Worm (Caenorhabditis elegans) whole organism, L4/young adult: ENCODE results near the gene Y73C8C.8.

ENCODE experiments used
- W03F9.2 ChIP-seq: fragments of 150-350 bp; optimal IDR thresholded peaks from 2 replicates; lab custom pipeline; 2014; ENCODE audit warnings: missing biosample characterization, missing genetic modification characterization
- dao-5 ChIP-seq: sonication (generic microtip); optimal IDR thresholded peaks from 2 replicates; lab custom pipeline; 2016; ENCODE audit warnings: missing genotype, missing genetic modification characterization, moderate library complexity, missing compliant biosample characterization
- him-1 ChIP-seq: sonication (generic microtip); optimal IDR thresholded peaks from 2 replicates; lab custom pipeline; 2016; ENCODE audit warnings: missing genotype, missing genetic modification reagents, missing genetic modification characterization, missing compliant biosample characterization

Gene Y73C8C.8

DNA sequence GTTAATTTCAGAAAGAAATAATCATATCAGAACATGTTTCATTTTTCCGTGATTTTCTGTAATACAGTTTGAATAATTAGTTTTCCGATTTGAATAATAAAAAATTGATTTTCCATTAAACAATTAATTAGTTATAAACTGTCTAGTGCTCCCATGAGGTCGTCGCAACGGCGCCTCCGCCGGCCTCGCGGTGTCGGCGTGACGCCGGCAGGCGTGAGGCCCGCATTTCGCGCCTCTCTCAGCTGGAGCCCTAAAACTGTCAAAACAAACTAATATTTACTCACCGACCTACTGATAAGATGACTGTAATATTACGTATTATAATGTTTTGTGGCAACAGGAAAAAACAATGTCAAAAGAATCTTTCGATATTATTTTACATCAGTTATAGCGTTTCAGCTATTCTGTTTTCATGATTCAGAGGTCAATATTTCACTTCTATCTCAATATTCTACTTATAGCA, 19.7 kb upstream of the Y73C8C.8 start, which contains the start of gene F02C9.2:
Gene F02C9.2, plus strand, starts transcription at position 413 of the 463 bp plus-strand sequence.
- no peak for TF ChIP-seq dao-5 (tag; lab: Kevin White, UChicago)
- no peak for TF ChIP-seq W03F9.2 (tag; lab: Kevin White, UChicago)
- no peak for TF ChIP-seq him-1 (tag; lab: Kevin White, UChicago)

ce11 chrV:3132116-3132515, 18.5 kb upstream of the Y73C8C.8 start:
- no peak for TF ChIP-seq dao-5 (tag; lab: Kevin White, UChicago)
- no peak for TF ChIP-seq W03F9.2 (tag; lab: Kevin White, UChicago)
- TF ChIP-seq him-1 (tag; lab: Kevin White, UChicago): no peak

DNA sequence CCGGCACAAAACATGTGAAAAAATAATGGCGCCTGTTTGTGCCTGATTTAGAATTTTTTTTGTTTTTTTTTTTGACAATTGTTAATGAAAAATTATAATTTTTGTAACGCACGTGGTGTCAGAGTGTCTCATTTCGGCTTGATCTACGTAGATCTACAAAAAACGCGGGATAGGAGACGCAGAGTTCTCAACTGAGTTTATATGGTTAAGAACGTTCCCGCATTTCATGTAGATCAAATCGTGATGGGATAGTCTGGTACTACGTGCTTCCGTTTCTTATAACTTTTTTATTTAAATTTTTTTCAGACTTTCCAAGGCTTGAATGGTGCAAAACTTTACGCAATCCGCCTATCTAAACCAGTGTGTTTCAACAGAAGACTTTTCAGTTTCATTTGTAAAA, 15.2 kb upstream of the Y73C8C.8 start, which contains the start of gene tat-6:
Gene tat-6, plus strand, starts transcription at position 301 of the 400 bp plus-strand sequence.
- no peak for TF ChIP-seq W03F9.2 (tag; lab: Kevin White, UChicago)
- TF ChIP-seq dao-5 (tag; lab: Kevin White, UChicago): no peak

- TF ChIP-seq W03F9.2 (tag; lab: Kevin White, UChicago) (no peak), him-1 (tag; lab: Kevin White, UChicago) (no peak), dao-5 (tag; lab: Kevin White, UChicago) (no peak)
Observed at ce11 chrV:3127670-3128069, 14.0 kb upstream of the Y73C8C.8 start, which contains the start of gene Y73C8C.10. Gene Y73C8C.10 (minus strand): TSS chrV:3127770.

DNA sequence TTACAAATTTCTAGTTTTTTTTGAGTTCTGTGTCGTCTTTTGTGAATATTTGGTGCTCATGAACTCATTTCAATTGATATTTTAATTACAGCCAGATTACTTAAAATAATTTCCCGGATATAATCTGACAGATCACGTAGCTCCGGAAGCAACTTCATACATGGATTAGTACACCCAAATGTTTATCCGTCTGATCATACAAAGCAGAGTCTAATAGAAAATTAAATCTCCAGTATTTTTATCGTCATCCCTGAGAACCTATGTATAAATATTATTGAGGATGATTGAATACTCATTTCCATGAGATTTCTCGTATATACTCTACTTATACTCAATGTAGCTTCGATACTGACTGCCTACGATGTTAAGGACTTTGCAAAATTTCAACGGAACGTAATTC, 11.3 kb upstream of the Y73C8C.8 start, which contains the start of gene Y73C8C.12:
Gene Y73C8C.12, plus strand, starts transcription at position 301 of the 400 bp plus-strand sequence.
- TF ChIP-seq him-1 (tag; lab: Kevin White, UChicago): no peak
- no peak for TF ChIP-seq W03F9.2 (tag; lab: Kevin White, UChicago)
- no peak for TF ChIP-seq dao-5 (tag; lab: Kevin White, UChicago)

- no peak for TF ChIP-seq W03F9.2 (tag; lab: Kevin White, UChicago)
- no peak for TF ChIP-seq dao-5 (tag; lab: Kevin White, UChicago)
- no peak for TF ChIP-seq him-1 (tag; lab: Kevin White, UChicago)
Observed at ce11 chrV:3122403-3122802, 8.8 kb upstream of the Y73C8C.8 start.

ce11 chrV:3121743-3122142, 8.1 kb upstream of the Y73C8C.8 start, which contains the start of gene srt-56:
Gene srt-56 (minus strand): TSS chrV:3121843.
- TF ChIP-seq W03F9.2 (tag; lab: Kevin White, UChicago) (no peak), dao-5 (tag; lab: Kevin White, UChicago) (no peak), him-1 (tag; lab: Kevin White, UChicago) (no peak)

DNA sequence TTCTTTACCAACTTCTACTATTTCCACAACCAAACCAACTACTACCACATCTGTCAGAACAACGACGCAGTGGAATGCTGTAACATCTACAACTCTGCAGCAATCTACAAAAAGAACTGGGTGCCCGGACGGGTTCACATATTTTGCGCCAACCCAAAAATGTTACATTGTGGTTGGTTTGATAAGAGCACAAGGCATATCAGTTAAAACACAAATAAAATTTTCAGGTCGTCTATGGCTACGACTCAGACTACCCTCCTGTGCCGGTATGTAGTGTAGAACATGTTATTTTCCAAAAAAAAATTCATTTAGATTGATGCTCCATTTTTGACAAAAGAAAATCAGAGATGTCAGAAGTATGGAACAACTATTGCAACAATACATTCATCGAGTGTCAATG, 5.5 kb upstream of the Y73C8C.8 start:
- TF ChIP-seq W03F9.2 (tag; lab: Kevin White, UChicago) (no peak), dao-5 (tag; lab: Kevin White, UChicago) (no peak), him-1 (tag; lab: Kevin White, UChicago) (no peak)

ce11 chrV:3118167-3118566, 4.5 kb upstream of the Y73C8C.8 start, which contains the start of gene clec-210:
Gene clec-210 (plus strand): TSS chrV:3118377.
- no peak for TF ChIP-seq W03F9.2 (tag; lab: Kevin White, UChicago)

DNA sequence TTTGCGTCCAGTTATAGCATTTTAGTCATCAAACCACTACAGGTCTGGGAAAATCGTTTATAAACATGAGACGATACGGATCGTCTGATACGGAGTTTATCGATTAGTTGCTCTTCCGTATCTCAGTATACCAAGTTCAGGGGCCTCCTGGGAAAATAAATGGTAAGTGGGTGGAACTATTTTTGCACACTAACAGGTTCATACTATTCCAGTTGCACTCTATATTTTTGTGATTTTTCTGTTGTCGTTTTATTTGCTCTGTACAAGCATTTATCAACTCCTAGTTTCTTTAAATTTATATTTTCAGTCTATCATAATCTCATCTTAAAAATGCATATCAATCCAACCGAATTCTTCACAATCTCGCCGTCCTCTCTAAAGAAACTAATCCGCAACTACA, 1.3 kb upstream of the Y73C8C.8 start, which contains the start of gene Y73C8C.3:
Gene Y73C8C.3, plus strand, starts transcription at position 301 of the 400 bp plus-strand sequence.
- TF ChIP-seq W03F9.2 (tag; lab: Kevin White, UChicago) (no peak), him-1 (tag; lab: Kevin White, UChicago) (no peak), dao-5 (tag; lab: Kevin White, UChicago) (no peak)

DNA sequence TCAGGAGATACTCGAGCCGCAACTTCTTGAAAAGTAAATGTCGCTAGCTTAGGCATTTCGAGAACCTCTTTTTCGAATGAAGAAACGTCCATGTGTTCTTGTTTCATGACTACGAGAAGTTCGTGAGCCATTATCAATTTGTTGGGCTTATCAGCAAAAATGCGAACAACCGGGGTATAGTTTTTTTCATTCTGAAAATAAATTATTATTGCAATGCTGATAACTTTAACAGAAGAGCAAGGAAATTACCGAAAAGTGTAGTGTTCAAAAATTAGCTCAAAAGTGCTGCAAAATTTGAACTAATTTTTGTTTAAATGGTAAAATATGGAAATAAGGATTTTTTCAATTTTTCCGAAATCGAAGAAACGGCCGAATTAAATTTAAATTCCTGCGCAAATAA, 1.5 kb downstream of the Y73C8C.8 start:
- no peak for TF ChIP-seq W03F9.2 (tag; lab: Kevin White, UChicago)
- TF ChIP-seq dao-5 (tag; lab: Kevin White, UChicago): no peak
- TF ChIP-seq him-1 (tag; lab: Kevin White, UChicago): no peak

- TF ChIP-seq dao-5 (tag; lab: Kevin White, UChicago) (no peak), W03F9.2 (tag; lab: Kevin White, UChicago) (no peak), him-1 (tag; lab: Kevin White, UChicago) (no peak)
Observed at ce11 chrV:3107450-3107849, 6.2 kb downstream of the Y73C8C.8 start, which contains the start of gene str-68. Gene str-68 (minus strand): TSS chrV:3107550.

ce11 chrV:3106785-3107184, 6.9 kb downstream of the Y73C8C.8 start:
- no peak for TF ChIP-seq him-1 (tag; lab: Kevin White, UChicago)
- TF ChIP-seq dao-5 (tag; lab: Kevin White, UChicago): no peak
- no peak for TF ChIP-seq W03F9.2 (tag; lab: Kevin White, UChicago)

DNA sequence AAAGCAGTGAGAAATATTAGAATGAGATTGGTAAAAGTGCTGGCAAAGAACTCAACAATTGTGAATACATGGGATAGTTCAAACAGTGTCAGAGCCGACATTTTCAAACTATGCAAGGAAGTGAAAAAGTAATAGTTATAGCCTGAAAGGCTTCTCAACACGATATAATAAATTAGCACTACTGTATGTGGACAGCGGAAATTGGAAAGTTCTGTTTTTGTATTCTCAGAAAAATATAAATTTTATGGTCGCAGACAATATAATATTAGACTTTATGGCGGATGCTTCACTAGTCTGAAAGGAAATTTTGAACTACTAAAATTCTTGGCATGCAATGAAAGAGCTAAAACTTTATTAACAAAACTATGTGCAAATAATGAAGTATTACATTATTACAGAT, 7.8 kb downstream of the Y73C8C.8 start, which contains the start of gene str-69:
Gene str-69, minus strand, starts transcription at position 101 of the 400 bp plus-strand sequence.
- TF ChIP-seq dao-5 (tag; lab: Kevin White, UChicago): no peak
- no peak for TF ChIP-seq him-1 (tag; lab: Kevin White, UChicago)
- no peak for TF ChIP-seq W03F9.2 (tag; lab: Kevin White, UChicago)
